Worm (Caenorhabditis elegans): ENCODE data around the gene nhr-11.
A peak's percentile ranks its signal among the peaks of the same experiment; 100 is the strongest.

ce11 chrIV:9074244-9074723 is 4.5 kb downstream of the nhr-11 start, which contains the start of gene mppb-1:
- TF ChIP-seq ama-1 (optimal IDR thresholded peaks at IDR 0.05) (peak; percentile 15), ceh-82 (tag; optimal IDR thresholded peaks at IDR 0.05) (peak; percentile 73 to 79 (median 76)), egl-27 (tag; optimal IDR thresholded peaks at IDR 0.05) (no peak), alr-1 (tag; optimal IDR thresholded peaks at IDR 0.05; ENCODE audit: borderline replicate concordance) (no peak), lsy-2 (tag; optimal IDR thresholded peaks at IDR 0.05) (peak; percentile 79 to 88), blmp-1 (tag; optimal IDR thresholded peaks at IDR 0.05) (peak; percentile 99)
